Worm (Caenorhabditis elegans) whole organism, midembryonic: ENCODE data around the gene sre-7.

Experiments
- cog-1 ChIP-seq: sonication (generic microtip); optimal IDR thresholded peaks from 2 replicates; lab custom pipeline; 2016; ENCODE audit warnings: missing genetic modification characterization, missing compliant biosample characterization
- flt-1 ChIP-seq: fragments of 200-800 bp; sonication (Bioruptor generic); IDR thresholded peaks from 2 replicates; pipeline ENCODE4 v1.3.6; 2022; ENCODE audit warnings: missing genetic modification characterization, missing compliant biosample characterization
- tab-1 ChIP-seq: fragments of 200-800 bp; sonication (Bioruptor generic); IDR thresholded peaks from 2 replicates; pipeline ENCODE4 v1.3.6; 2022; ENCODE audit warnings: missing genetic modification characterization, missing compliant biosample characterization
- ztf-29 ChIP-seq: fragments of 200-800 bp; sonication (Bioruptor generic); IDR thresholded peaks from 2 replicates; pipeline ENCODE4 v1.3.6; 2022; ENCODE audit warnings: missing genetic modification reagents, missing genetic modification characterization, missing compliant biosample characterization

DNA sequence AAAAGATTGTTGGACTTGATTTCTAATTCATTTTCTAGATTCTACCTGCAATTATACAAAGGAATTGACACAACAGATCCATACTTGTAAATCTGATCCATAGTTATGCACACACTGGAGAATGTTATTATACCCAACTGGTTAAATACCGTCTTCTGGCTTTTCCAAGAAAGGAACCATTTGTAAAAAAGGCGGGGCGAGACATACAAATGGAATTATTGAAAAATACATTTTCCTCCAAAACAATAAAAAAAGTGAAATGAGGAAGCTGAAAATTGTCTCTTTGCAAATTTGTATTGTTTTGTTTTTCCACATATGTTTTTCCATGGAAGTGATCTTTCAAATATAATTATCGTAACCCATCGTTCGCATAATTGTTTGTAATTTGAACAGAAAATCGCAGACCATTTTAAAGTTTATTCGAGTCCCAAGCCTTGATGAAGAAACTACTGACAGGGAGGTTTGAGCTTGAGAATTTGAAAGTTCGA, 38.3 kb downstream of the sre-7 start, which contains the start of the genes srt-74 and F40G12.9:
- no peak for TF ChIP-seq tab-1 (GFP tag; lab: Robert Waterston, UW)
- TF ChIP-seq flt-1 (GFP tag; lab: Robert Waterston, UW): no peak
- TF ChIP-seq ztf-29 (GFP tag; lab: Robert Waterston, UW): no peak
- no peak for TF ChIP-seq cog-1 (tag; lab: Kevin White, UChicago)
